Worm (Caenorhabditis elegans): ENCODE measurements around the gene ckc-1.

DNA sequence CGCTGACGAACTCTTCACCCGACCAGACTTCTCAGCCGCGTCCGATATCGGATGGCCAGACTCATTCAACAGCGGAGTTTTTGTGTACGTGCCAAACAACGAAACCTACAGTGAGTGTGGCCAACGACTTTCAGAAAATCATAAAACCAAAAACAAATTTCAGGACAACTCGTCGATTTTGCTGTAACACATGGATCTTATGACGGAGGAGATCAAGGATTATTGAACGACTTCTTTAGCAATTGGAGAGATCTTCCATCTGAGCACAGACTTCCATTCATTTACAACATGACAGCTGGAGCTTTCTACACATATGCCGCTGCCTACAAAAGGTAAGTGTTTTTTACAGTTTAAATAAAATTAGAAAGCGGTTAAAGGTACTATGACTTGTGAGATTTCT lies 38.3 kb upstream of the ckc-1 start:
- TF ChIP-seq zfp-3 (GFP tag; conservative IDR thresholded peaks at IDR 0.05): no peak
- TF ChIP-seq pqm-1 (tag; optimal IDR thresholded peaks at IDR 0.05): no peak
- no peak for TF ChIP-seq daf-19 (GFP tag; conservative IDR thresholded peaks at IDR 0.05)
- TF ChIP-seq unc-130 (GFP tag; optimal IDR thresholded peaks at IDR 0.05): no peak
- TF ChIP-seq fkh-10 (GFP tag; optimal IDR thresholded peaks at IDR 0.05): no peak
- TF ChIP-seq set-16 (GFP tag; IDR thresholded peaks at IDR 0.05): no peak
- no peak for TF ChIP-seq nhr-11 (tag; optimal IDR thresholded peaks at IDR 0.05)
- TF ChIP-seq lsy-2 (tag; optimal IDR thresholded peaks at IDR 0.05): no peak
- TF ChIP-seq T26A8.4 (GFP tag; IDR thresholded peaks at IDR 0.05): no peak
